Worm (Caenorhabditis elegans) whole organism, L1 larva: ENCODE results near the gene dyf-3.

Source experiments
- aly-2 ChIP-seq: fragments of 150-350 bp; optimal IDR thresholded peaks from 2 replicates; lab custom pipeline; 2014; ENCODE audit warnings: missing biosample characterization, missing genetic modification characterization
- fkh-8 ChIP-seq: sonication (generic microtip); optimal IDR thresholded peaks from 2 replicates; lab custom pipeline; 2016; ENCODE audit warnings: mild to moderate bottlenecking, missing genetic modification characterization, missing compliant biosample characterization
- hlh-17 ChIP-seq: fragments of 200-800 bp; sonication (Bioruptor generic); optimal IDR thresholded peaks from 2 replicates; lab custom pipeline; 2018; ENCODE audit warnings: missing genetic modification characterization, mild to moderate bottlenecking, missing compliant biosample characterization, moderate library complexity, borderline replicate concordance
- nhr-90 ChIP-seq: sonication (generic microtip); optimal IDR thresholded peaks from 2 replicates; lab custom pipeline; 2016; ENCODE audit warnings: mild to moderate bottlenecking, missing genetic modification characterization, missing compliant biosample characterization; ENCODE audit not compliant: poor library complexity

- TF ChIP-seq hlh-17 (no peak), fkh-8 (tag; lab: Kevin White, UChicago) (no peak), nhr-90 (tag; lab: Kevin White, UChicago) (no peak), aly-2 (tag; lab: Kevin White, UChicago) (no peak)
These were observed 23.5 kb upstream of the dyf-3 start, which contains the start of gene C04C3.6 for ce11 chrIV:3422516-3422915.
